Worm (Caenorhabditis elegans): Measurements from ENCODE around the gene F27D9.12.

- no peak for TF ChIP-seq nhr-77 (tag; optimal IDR thresholded peaks at IDR 0.05)
- TF ChIP-seq nhr-11 (tag; optimal IDR thresholded peaks at IDR 0.05) = no peak
- TF ChIP-seq nhr-25 (tag; optimal IDR thresholded peaks at IDR 0.05) = no peak
- TF ChIP-seq fkh-2 (tag; optimal IDR thresholded peaks at IDR 0.05) = no peak
Measured at ce11 chrX:7651219-7651958, 5.4 kb downstream of the F27D9.12 start.
